Worm (Caenorhabditis elegans) whole organism, L4 larva: ENCODE results near the gene F41G3.20.

Source experiments
- F10B5.3 ChIP-seq: sonication (generic microtip); optimal IDR thresholded peaks from 2 replicates; lab custom pipeline; 2016; ENCODE audit warnings: mild to moderate bottlenecking, missing genetic modification characterization, missing compliant biosample characterization
- F49E8.2 ChIP-seq: sonication (generic microtip); optimal IDR thresholded peaks from 2 replicates; lab custom pipeline; 2016; ENCODE audit warnings: missing compliant biosample characterization, mild to moderate bottlenecking, missing genetic modification characterization, borderline replicate concordance
- Y48G9A.11 ChIP-seq: fragments of 200-800 bp; sonication (Bioruptor generic); IDR thresholded peaks from 2 replicates; pipeline ENCODE4 v1.3.6; 2022; ENCODE audit warnings: missing genetic modification reagents, missing genetic modification characterization, missing compliant biosample characterization
- Y75B8A.6 ChIP-seq: fragments of 200-800 bp; sonication (Bioruptor generic); IDR thresholded peaks from 2 replicates; pipeline ENCODE4 v1.3.6; 2022; ENCODE audit warnings: missing genetic modification reagents, missing genetic modification characterization, missing compliant biosample characterization
- aha-1 ChIP-seq: fragments of 150-350 bp; peaks from one replicate; lab custom pipeline; 2014; ENCODE audit warnings: missing biosample characterization, missing genetic modification characterization
- aly-2 ChIP-seq: sonication (generic microtip); optimal IDR thresholded peaks from 2 replicates; lab custom pipeline; 2018; ENCODE audit warnings: missing biosample characterization, missing genetic modification characterization
- ceh-28 ChIP-seq: fragments of 150-350 bp; optimal IDR thresholded peaks from 2 replicates; lab custom pipeline; 2014; ENCODE audit warnings: missing biosample characterization, missing genetic modification reagents, missing genetic modification characterization
- ceh-32 ChIP-seq: sonication (generic microtip); optimal IDR thresholded peaks from 2 replicates; lab custom pipeline; 2016; ENCODE audit warnings: mild to moderate bottlenecking, missing genetic modification characterization, missing compliant biosample characterization; ENCODE audit not compliant: poor library complexity
- daf-12 ChIP-seq: fragments of 150-350 bp; optimal IDR thresholded peaks from 2 replicates; lab custom pipeline; 2014; ENCODE audit warnings: missing biosample characterization, missing genetic modification reagents, missing genetic modification characterization
- daf-19 ChIP-seq: fragments of 200-800 bp; sonication (Bioruptor generic); conservative IDR thresholded peaks from 2 replicates; pipeline ENCODE4 v1.3.6; 2022; ENCODE audit warnings: missing genetic modification characterization, missing compliant biosample characterization
- dmd-6 ChIP-seq: fragments of 200-800 bp; sonication (Bioruptor generic); IDR thresholded peaks from 2 replicates; pipeline ENCODE4 v1.3.6; 2022; ENCODE audit warnings: missing genetic modification reagents, missing genetic modification characterization, missing compliant biosample characterization
- dmd-8 ChIP-seq: fragments of 200-800 bp; sonication (Bioruptor generic); IDR thresholded peaks from 2 replicates; pipeline ENCODE4 v1.3.6; 2022; ENCODE audit warnings: missing genetic modification characterization, missing compliant biosample characterization
- dve-1 ChIP-seq: sonication (generic microtip); optimal IDR thresholded peaks from 2 replicates; lab custom pipeline; 2017; ENCODE audit warnings: antibody characterized with exemption, mild to moderate bottlenecking, missing genetic modification characterization, missing compliant biosample characterization; ENCODE audit not compliant: insufficient read depth
- egl-27 ChIP-seq: sonication (generic microtip); optimal IDR thresholded peaks from 3 replicates; lab custom pipeline; 2017; ENCODE audit warnings: missing biosample characterization, missing genetic modification reagents, missing genetic modification characterization
- egl-43 ChIP-seq: fragments of 200-800 bp; sonication (Bioruptor generic); IDR thresholded peaks from 2 replicates; pipeline ENCODE4 v1.3.6; 2022; ENCODE audit warnings: missing genetic modification reagents, missing genetic modification characterization, missing compliant biosample characterization
- hif-1 ChIP-seq, 2 experiments: sonication (generic microtip); optimal IDR thresholded peaks; 2 replicates each; lab custom pipeline; 2016 to 2017; ENCODE audit warnings: missing compliant biosample characterization in 2 of 2, missing genetic modification characterization in 2 of 2, missing genetic modification reagents in 2 of 2, missing genotype in 2 of 2, mild to moderate bottlenecking in 1 of 2
- lir-3 ChIP-seq: sonication (generic microtip); optimal IDR thresholded peaks from 2 replicates; lab custom pipeline; 2016; ENCODE audit warnings: mild to moderate bottlenecking, missing genetic modification characterization, missing compliant biosample characterization
- lsy-2 ChIP-seq, 2 experiments: fragments of 150-350 bp in 1 of 2; sonication (generic microtip) in 1 of 2; optimal IDR thresholded peaks; 2 replicates each; lab custom pipeline; 2014 to 2017; ENCODE audit warnings: missing biosample characterization in 2 of 2, missing genetic modification characterization in 2 of 2
- mep-1 ChIP-seq: fragments of 150-350 bp; sonication (generic microtip); optimal IDR thresholded peaks from 3 replicates; lab custom pipeline; 2014; ENCODE audit warnings: missing biosample characterization, missing genetic modification characterization
- mxl-3 ChIP-seq: fragments of 200-800 bp; sonication (Bioruptor generic); optimal IDR thresholded peaks from 2 replicates; lab custom pipeline; 2018; ENCODE audit warnings: mild to moderate bottlenecking, missing genetic modification characterization, missing compliant biosample characterization
- nhr-237 ChIP-seq: sonication (generic microtip); optimal IDR thresholded peaks from 2 replicates; lab custom pipeline; 2017; ENCODE audit warnings: missing biosample characterization, missing genetic modification characterization
- nhr-25 ChIP-seq: sonication (generic microtip); optimal IDR thresholded peaks from 2 replicates; lab custom pipeline; 2017; ENCODE audit warnings: missing genetic modification characterization, mild to moderate bottlenecking, missing compliant biosample characterization, antibody characterized with exemption, moderate library complexity, borderline replicate concordance; ENCODE audit not compliant: insufficient read depth
- nhr-28 ChIP-seq: fragments of 150-350 bp; optimal IDR thresholded peaks from 2 replicates; lab custom pipeline; 2014; ENCODE audit warnings: missing biosample characterization, missing genetic modification characterization
- nhr-42 ChIP-seq: fragments of 200-800 bp; sonication (Bioruptor generic); IDR thresholded peaks from 2 replicates; pipeline ENCODE4 v1.3.6; 2022; ENCODE audit warnings: missing genetic modification characterization, missing compliant biosample characterization
- nhr-77 ChIP-seq: fragments of 150-350 bp; optimal IDR thresholded peaks from 2 replicates; lab custom pipeline; 2014; ENCODE audit warnings: missing biosample characterization, missing genetic modification characterization
- pha-4 ChIP-seq, 2 experiments: fragments of 150-350 bp in 1 of 2; fragments of 200-800 bp in 1 of 2; sonication (Bioruptor generic) in 1 of 2; IDR thresholded peaks in 1 of 2; optimal IDR thresholded peaks in 1 of 2; 2 replicates each; pipeline versions ENCODE4 v1.3.6 to Lab custom; 2014 to 2022; ENCODE audit warnings: missing genetic modification characterization in 2 of 2, missing genetic modification reagents in 2 of 2, missing biosample characterization in 1 of 2, missing compliant biosample characterization in 1 of 2
- php-3 ChIP-seq: fragments of 200-800 bp; sonication (Bioruptor generic); IDR thresholded peaks from 2 replicates; pipeline ENCODE4 v1.3.6; 2022; ENCODE audit warnings: missing genetic modification reagents, missing genetic modification characterization, missing compliant biosample characterization
- pqm-1 ChIP-seq: sonication (generic microtip); optimal IDR thresholded peaks from 2 replicates; lab custom pipeline; 2017; ENCODE audit warnings: missing biosample characterization, missing genetic modification characterization
- saeg-2 ChIP-seq: fragments of 200-800 bp; sonication (Bioruptor generic); IDR thresholded peaks from 2 replicates; pipeline ENCODE4 v1.3.6; 2022; ENCODE audit warnings: missing genetic modification reagents, missing genetic modification characterization, missing compliant biosample characterization
- skn-1 ChIP-seq: fragments of 150-350 bp; optimal IDR thresholded peaks from 2 replicates; lab custom pipeline; 2014; ENCODE audit warnings: missing biosample characterization, missing genetic modification characterization
- unc-130 ChIP-seq: sonication (generic microtip); optimal IDR thresholded peaks from 2 replicates; lab custom pipeline; 2016; ENCODE audit warnings: missing genetic modification reagents, missing genetic modification characterization, missing compliant biosample characterization
- unc-62 ChIP-seq, 3 experiments: fragments of 150-350 bp in 1 of 3; sonication (generic microtip); optimal IDR thresholded peaks in 2 of 3; peaks in 1 of 3; 1 replicate in 1 of 3; 2 replicates in 2 of 3; lab custom pipeline; 2014 to 2017; ENCODE audit warnings: missing biosample characterization in 3 of 3, missing genetic modification characterization in 3 of 3, missing genetic modification reagents in 3 of 3, missing genotype in 1 of 3
- vab-7 ChIP-seq: fragments of 200-800 bp; sonication (Bioruptor generic); IDR thresholded peaks from 2 replicates; pipeline ENCODE4 v1.3.6; 2022; ENCODE audit warnings: missing genetic modification reagents, missing genetic modification characterization, missing compliant biosample characterization
- zip-11 ChIP-seq: fragments of 200-800 bp; sonication (Bioruptor generic); IDR thresholded peaks from 2 replicates; pipeline ENCODE4 v1.3.6; 2022; ENCODE audit warnings: missing genetic modification characterization, missing compliant biosample characterization

F41G3.20 gene

DNA sequence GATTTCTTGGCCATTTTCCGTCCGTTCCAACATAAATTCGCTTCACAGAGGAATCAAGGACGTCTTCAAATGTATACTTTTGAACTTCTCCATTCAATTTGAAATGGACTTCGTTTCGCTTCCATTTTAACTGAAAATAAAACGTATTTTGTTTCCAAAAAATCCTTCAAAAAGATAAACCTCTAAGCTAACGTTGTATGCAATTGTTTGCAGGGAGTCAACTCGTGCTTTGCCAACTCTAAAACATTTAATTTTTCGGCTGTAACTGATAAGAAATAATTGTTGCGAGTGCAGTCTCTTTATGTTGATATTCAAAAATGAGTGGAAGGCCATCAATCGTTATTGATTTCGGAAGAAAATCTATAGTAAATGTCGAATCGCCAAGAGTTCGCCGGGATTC is 17.2 kb upstream of the F41G3.20 start, which contains the start of gene F41G3.18:
F41G3.18 (plus strand) TSS at position 301 of the 400 bp plus-strand sequence.
- no peak for TF ChIP-seq dve-1
- TF ChIP-seq mxl-3 (GFP tag; lab: Kevin White, UChicago), result no peak
- no peak for TF ChIP-seq aha-1 (tag; lab: Kevin White, UChicago)
- TF ChIP-seq ceh-28 (tag; lab: Kevin White, UChicago), result no peak
- peak; percentile 42 for TF ChIP-seq pqm-1 (tag; lab: Kevin White, UChicago)
- 0 out of 2 replicates have a peak, but pooled peaks have one; percentile 6 for TF ChIP-seq dmd-6 (GFP tag; lab: Robert Waterston, UW)
- TF ChIP-seq aly-2 (tag; lab: Kevin White, UChicago), result no peak
- TF ChIP-seq, all 104 proteins: peak for 2

ce11 chrII:6764734-6765133 is 13.9 kb upstream of the F41G3.20 start, which contains the start of gene nlp-50:
nlp-50 (plus strand) TSS chrII:6765034.
- TF ChIP-seq F49E8.2 (no peak), dve-1 (no peak), skn-1 (tag; lab: Kevin White, UChicago) (no peak), nhr-25 (tag; lab: Kevin White, UChicago) (no peak), egl-27 (tag; lab: Kevin White, UChicago) (no peak), Y75B8A.6 (no peak), vab-7 (GFP tag; lab: Robert Waterston, UW) (no peak), egl-43 (GFP tag; lab: Robert Waterston, UW) (no peak), dmd-8 (no peak)

DNA sequence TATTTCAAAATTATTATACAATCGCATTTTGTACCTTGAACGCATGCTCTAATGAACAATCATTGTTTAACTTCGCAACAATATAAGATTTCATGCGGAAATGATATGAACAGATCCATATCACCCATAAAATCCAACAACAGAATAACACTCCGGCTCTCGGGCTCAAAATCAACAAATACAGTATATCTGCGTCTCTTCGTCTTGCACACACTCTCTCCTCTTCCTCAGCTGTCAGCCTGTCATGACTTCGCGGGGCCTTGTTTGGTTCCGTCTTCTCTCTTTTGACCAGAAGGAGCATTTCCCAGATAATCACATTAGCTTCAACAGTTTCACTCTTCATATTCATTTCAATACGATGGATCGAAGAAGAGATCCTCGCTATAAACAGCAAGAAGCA is 5.4 kb upstream of the F41G3.20 start, which contains the start of gene F41G3.3:
F41G3.3 (plus strand) TSS at position 301 of the 400 bp plus-strand sequence.
- TF ChIP-seq aha-1 (tag; lab: Kevin White, UChicago) (no peak), nhr-42 (GFP tag; lab: Robert Waterston, UW) (no peak), Y48G9A.11 (no peak), daf-12 (tag; lab: Kevin White, UChicago) (no peak), hif-1 (tag; optimal IDR thresholded peaks at IDR 0.05; lab: Kevin White, UChicago) (no peak), F10B5.3 (tag; lab: Kevin White, UChicago) (no peak), unc-62 (GFP tag; optimal IDR thresholded peaks at IDR 0.05 in 1 of 2; lab: Kevin White, UChicago) (no peak), unc-62 (tag; optimal IDR thresholded peaks at IDR 0.05; lab: Kevin White, UChicago) (no peak), zip-11 (GFP tag; lab: Robert Waterston, UW) (no peak)

- TF ChIP-seq lsy-2 (tag; optimal IDR thresholded peaks at IDR 0.05; lab: Kevin White, UChicago), result no peak
- TF ChIP-seq lir-3, result no peak
- TF ChIP-seq daf-19, result no peak
- no peak for TF ChIP-seq saeg-2
- no peak for TF ChIP-seq php-3 (GFP tag; lab: Robert Waterston, UW)
- no peak for TF ChIP-seq nhr-28 (tag; lab: Kevin White, UChicago)
- TF ChIP-seq pha-4 (GFP tag; IDR thresholded peaks at IDR 0.05; lab: Robert Waterston, UW), result no peak
- no peak for TF ChIP-seq pha-4 (tag; optimal IDR thresholded peaks at IDR 0.05; lab: Kevin White, UChicago)
- TF ChIP-seq aly-2 (tag; lab: Kevin White, UChicago), result no peak
- TF ChIP-seq nhr-77 (tag; lab: Kevin White, UChicago), result no peak
- no peak for TF ChIP-seq nhr-25 (tag; lab: Kevin White, UChicago)
- TF ChIP-seq ceh-32 (tag; lab: Kevin White, UChicago), result no peak
- TF ChIP-seq nhr-237, result no peak
- TF ChIP-seq mep-1 (tag; lab: Kevin White, UChicago), result no peak
- no peak for TF ChIP-seq unc-130 (GFP tag; lab: Kevin White, UChicago)
Observed at ce11 chrII:6754671-6755224, 3.9 kb upstream of the F41G3.20 start, which contains the start of the genes srx-95 and fis-1. srx-95 (minus strand) TSS chrII:6754771. fis-1 (plus strand) TSS chrII:6755174.
